Fruit fly (Drosophila melanogaster): ENCODE data around the gene saturn.

Gene saturn

dm6 chr3L:14208974-14209373 lies 5.9 kb downstream of the saturn start:
- TF ChIP-seq fd85E (GFP tag; optimal IDR thresholded peaks at IDR 0.05) (no peak), salr (GFP tag; optimal IDR thresholded peaks at IDR 0.05) (no peak), CG6792 (GFP tag; optimal IDR thresholded peaks at IDR 0.05) (no peak), Sox15 (GFP tag; optimal IDR thresholded peaks at IDR 0.05) (no peak), Eip78C (GFP tag) (peak; percentile 54)

dm6 chr3L:14211616-14212015 lies 8.5 kb downstream of the saturn start:
- no peak for TF ChIP-seq fkh (GFP tag; optimal IDR thresholded peaks at IDR 0.05)
- no peak for TF ChIP-seq net (GFP tag; optimal IDR thresholded peaks at IDR 0.05)
- no peak for TF ChIP-seq ss (GFP tag; optimal IDR thresholded peaks at IDR 0.05)
- TF ChIP-seq Hr4 (GFP tag; optimal IDR thresholded peaks at IDR 0.05) = no peak
- TF ChIP-seq CG4318 (GFP tag; optimal IDR thresholded peaks at IDR 0.05) = no peak
- TF ChIP-seq CG32006 (GFP tag; optimal IDR thresholded peaks at IDR 0.05) = no peak
- TF ChIP-seq Eip78C (GFP tag) = no peak
- TF ChIP-seq dac (GFP tag; optimal IDR thresholded peaks at IDR 0.05) = no peak
- TF ChIP-seq CG11762 (GFP tag; optimal IDR thresholded peaks at IDR 0.05; ENCODE audit: insufficient read depth) = no peak
- no peak for TF ChIP-seq CG15336 (GFP tag; IDR thresholded peaks at IDR 0.05)
- TF ChIP-seq Lpt (GFP tag; optimal IDR thresholded peaks at IDR 0.05) = no peak
- TF ChIP-seq Ets96B (tag; optimal IDR thresholded peaks at IDR 0.05) = no peak
- TF ChIP-seq topi (GFP tag; optimal IDR thresholded peaks at IDR 0.05) = no peak
- no peak for TF ChIP-seq OdsH (GFP tag; optimal IDR thresholded peaks at IDR 0.05)

- TF ChIP-seq Hr39 (GFP tag; optimal IDR thresholded peaks at IDR 0.05) (no peak), fd85E (GFP tag; optimal IDR thresholded peaks at IDR 0.05) (no peak), lz (GFP tag; optimal IDR thresholded peaks at IDR 0.05) (no peak), CG6808 (GFP tag; optimal IDR thresholded peaks at IDR 0.05) (peak; percentile 100), esn (GFP tag; optimal IDR thresholded peaks at IDR 0.05) (no peak), Ets21C (GFP tag; optimal IDR thresholded peaks at IDR 0.05) (no peak)
Measured at dm6 chr3L:14212300-14212893, 9.3 kb downstream of the saturn start.

dm6 chr3L:14216140-14216539 lies 13.0 kb downstream of the saturn start:
- no peak for TF ChIP-seq Met (GFP tag; optimal IDR thresholded peaks at IDR 0.05)
- no peak for TF ChIP-seq fd85E (GFP tag; optimal IDR thresholded peaks at IDR 0.05)
- no peak for TF ChIP-seq Hr4 (GFP tag; optimal IDR thresholded peaks at IDR 0.05)
- TF ChIP-seq Ets96B (tag; optimal IDR thresholded peaks at IDR 0.05) = no peak

dm6 chr3L:14217677-14218254 lies 14.6 kb downstream of the saturn start, which contains the start of gene CG7768:
Gene CG7768 (plus strand): TSS chr3L:14218204.
- TF ChIP-seq CG6163 (GFP tag; IDR thresholded peaks at IDR 0.05) (no peak), CG16779 (tag; optimal IDR thresholded peaks at IDR 0.05) (no peak), fkh (GFP tag; optimal IDR thresholded peaks at IDR 0.05) (peak; percentile 88), CG3919 (GFP tag; optimal IDR thresholded peaks at IDR 0.05) (no peak), CG4318 (GFP tag; optimal IDR thresholded peaks at IDR 0.05) (no peak), CG10631 (GFP tag; optimal IDR thresholded peaks at IDR 0.05) (no peak), Eip78C (GFP tag) (peak; percentile 2), eg (GFP tag; IDR thresholded peaks at IDR 0.05) (0 out of 3 replicates have a peak, but pooled peaks have one; percentile 38)

dm6 chr3L:14219422-14219853 lies 16.3 kb downstream of the saturn start:
- TF ChIP-seq CG31627 (GFP tag; optimal IDR thresholded peaks at IDR 0.05) (no peak), Sox102F (GFP tag; optimal IDR thresholded peaks at IDR 0.05) (no peak), fd85E (GFP tag; optimal IDR thresholded peaks at IDR 0.05) (no peak), Blimp-1 (GFP tag; optimal IDR thresholded peaks at IDR 0.05) (no peak), CG6163 (GFP tag; IDR thresholded peaks at IDR 0.05) (peak; percentile 57; the same call in 1 of the 3 replicates), CG10631 (GFP tag; optimal IDR thresholded peaks at IDR 0.05) (no peak), Ets96B (tag; optimal IDR thresholded peaks at IDR 0.05) (no peak), Gug (GFP tag; IDR thresholded peaks at IDR 0.05) (0 out of 2 replicates have a peak, but pooled peaks have one; percentile 21), CG8632 (GFP tag; optimal IDR thresholded peaks at IDR 0.05) (no peak), vri (GFP tag; optimal IDR thresholded peaks at IDR 0.05) (no peak), spab (GFP tag; optimal IDR thresholded peaks at IDR 0.05) (no peak), Eip78C (GFP tag) (peak; percentile 60), CG8319 (GFP tag; optimal IDR thresholded peaks at IDR 0.05) (no peak), Ets21C (GFP tag; optimal IDR thresholded peaks at IDR 0.05) (no peak), dsx (GFP tag; optimal IDR thresholded peaks at IDR 0.05; ENCODE audit: poor library complexity, severe bottlenecking) (no peak), Hr4 (GFP tag; optimal IDR thresholded peaks at IDR 0.05) (peak; percentile 44), CG7368 (GFP tag; optimal IDR thresholded peaks at IDR 0.05) (no peak), CG8119 (GFP tag; IDR thresholded peaks at IDR 0.05) (peak; percentile 67; the same call in 2 of the 3 replicates), lz (GFP tag; optimal IDR thresholded peaks at IDR 0.05) (no peak)

Measured in whole organism, prepupa.